Fruit fly (Drosophila melanogaster) whole organism, embryonic: Measurements from ENCODE around the gene Jupiter.

Source experiments
- Aef1 ChIP-seq: fragments of 200-800 bp; sonication (Bioruptor generic); IDR thresholded peaks from 3 replicates; pipeline ENCODE4 v1.3.6; 2022; ENCODE audit warnings: missing biosample characterization, missing genetic modification characterization
- Atf-2 ChIP-seq: fragments of 200-800 bp; sonication (Bioruptor generic); optimal IDR thresholded peaks from 2 replicates; lab custom pipeline; 2016; ENCODE audit warnings: missing biosample characterization, missing genetic modification characterization
- CG11093 ChIP-seq: fragments of 200-800 bp; sonication (Bioruptor generic); IDR thresholded peaks from 3 replicates; pipeline ENCODE4 v1.3.6; 2022; ENCODE audit warnings: missing biosample characterization, missing genetic modification characterization
- CG11695 ChIP-seq: fragments of 200-800 bp; sonication (Bioruptor generic); IDR thresholded peaks from 3 replicates; pipeline ENCODE4 v1.3.6; 2022; ENCODE audit warnings: missing biosample characterization, missing genetic modification characterization
- CG12236 ChIP-seq: fragments of 200-800 bp; sonication (Bioruptor generic); optimal IDR thresholded peaks from 2 replicates; lab custom pipeline; 2016; ENCODE audit warnings: missing biosample characterization, missing genetic modification characterization
- CG12744 ChIP-seq: fragments of 200-800 bp; sonication (Bioruptor generic); optimal IDR thresholded peaks from 2 replicates; lab custom pipeline; 2016; ENCODE audit warnings: missing biosample characterization, missing genetic modification characterization
- CG14050 ChIP-seq: fragments of 200-800 bp; sonication (Bioruptor generic); IDR thresholded peaks from 3 replicates; pipeline ENCODE4 v1.3.6; 2022; ENCODE audit warnings: missing biosample characterization, missing genetic modification characterization
- CG1529 ChIP-seq: fragments of 200-800 bp; sonication (Bioruptor generic); optimal IDR thresholded peaks from 3 replicates; lab custom pipeline; 2018; ENCODE audit warnings: missing biosample characterization, missing genetic modification characterization
- CG15514 ChIP-seq: fragments of 200-800 bp; sonication (Bioruptor generic); optimal IDR thresholded peaks from 3 replicates; lab custom pipeline; 2017; ENCODE audit warnings: missing biosample characterization, missing genetic modification characterization, mild to moderate bottlenecking, moderate library complexity, missing genetic modification reagents
- CG1647 ChIP-seq: fragments of 200-800 bp; sonication (Bioruptor generic); optimal IDR thresholded peaks from 3 replicates; lab custom pipeline; 2016; ENCODE audit warnings: missing biosample characterization, missing genetic modification characterization
- CG16779 ChIP-seq: fragments of 200-800 bp; sonication (Bioruptor generic); IDR thresholded peaks from 2 replicates; pipeline ENCODE4 v1.3.6; 2022; ENCODE audit warnings: missing biosample characterization, missing genetic modification characterization
- CG17328 ChIP-seq: fragments of 200-800 bp; sonication (Bioruptor generic); IDR thresholded peaks from 2 replicates; pipeline ENCODE4 v1.3.6; 2022; ENCODE audit warnings: missing biosample characterization, missing genetic modification characterization
- CG30020 ChIP-seq: fragments of 200-800 bp; optimal IDR thresholded peaks from 2 replicates; lab custom pipeline; 2019; ENCODE audit warnings: missing biosample characterization, mild to moderate bottlenecking, missing genetic modification characterization, moderate library complexity
- CG31365 ChIP-seq: fragments of 200-800 bp; sonication (Bioruptor generic); optimal IDR thresholded peaks from 2 replicates; lab custom pipeline; 2018; ENCODE audit warnings: missing biosample characterization, mild to moderate bottlenecking, missing genetic modification characterization
- CG32767 ChIP-seq: fragments of 200-800 bp; sonication (Bioruptor generic); IDR thresholded peaks from 2 replicates; pipeline ENCODE4 v1.3.6; 2022; ENCODE audit warnings: missing biosample characterization, missing genetic modification characterization
- CG34224 ChIP-seq: fragments of 200-800 bp; sonication (Bioruptor generic); IDR thresholded peaks from 3 replicates; pipeline ENCODE4 v1.3.6; 2022; ENCODE audit warnings: missing biosample characterization, missing genetic modification characterization; ENCODE audit not compliant: partially characterized antibody
- CG4328 ChIP-seq: fragments of 200-800 bp; sonication (Bioruptor generic); optimal IDR thresholded peaks from 3 replicates; lab custom pipeline; 2017; ENCODE audit warnings: missing biosample characterization, missing genetic modification reagents, missing genetic modification characterization
- CG6175 ChIP-seq: fragments of 200-800 bp; sonication (Bioruptor generic); IDR thresholded peaks from 3 replicates; pipeline ENCODE4 v1.3.6; 2022; ENCODE audit warnings: missing biosample characterization, missing genetic modification characterization
- CG7357 ChIP-seq: fragments of 200-800 bp; sonication (Bioruptor generic); IDR thresholded peaks from 3 replicates; pipeline ENCODE4 v1.3.6; 2022; ENCODE audit warnings: missing biosample characterization, missing genetic modification characterization
- CG8290 ChIP-seq, 3 experiments: fragments of 200-800 bp; sonication (Bioruptor generic); optimal IDR thresholded peaks; 2 replicates each; lab custom pipeline; 2016 to 2019; ENCODE audit warnings: missing biosample characterization in 3 of 3, missing genetic modification characterization in 3 of 3, mild to moderate bottlenecking in 2 of 3, moderate library complexity in 1 of 3
- CG8924 ChIP-seq: fragments of 200-800 bp; optimal IDR thresholded peaks from 3 replicates; lab custom pipeline; 2019; ENCODE audit warnings: missing biosample characterization, mild to moderate bottlenecking, missing genetic modification characterization, moderate library complexity
- Doc2 ChIP-seq: fragments of 200-800 bp; sonication (Bioruptor generic); IDR thresholded peaks from 2 replicates; pipeline ENCODE4 v1.3.6; 2022; ENCODE audit warnings: missing biosample characterization, missing genetic modification characterization
- Elba2 ChIP-seq: fragments of 200-800 bp; sonication (Bioruptor generic); optimal IDR thresholded peaks from 3 replicates; lab custom pipeline; 2016; ENCODE audit warnings: missing biosample characterization, missing genetic modification characterization
- Kr ChIP-seq: fragments of 200-800 bp; sonication (Bioruptor generic); optimal IDR thresholded peaks from 2 replicates; lab custom pipeline; 2017; ENCODE audit warnings: missing biosample characterization, mild to moderate bottlenecking, missing genetic modification characterization
- Lhr ChIP-seq: fragments of 200-800 bp; sonication (Bioruptor generic); optimal IDR thresholded peaks from 3 replicates; lab custom pipeline; 2017; ENCODE audit warnings: mild to moderate bottlenecking, missing biosample characterization, missing genetic modification reagents, missing genetic modification characterization
- Mes4 ChIP-seq: fragments of 200-800 bp; sonication (Bioruptor generic); optimal IDR thresholded peaks from 2 replicates; lab custom pipeline; 2016; ENCODE audit warnings: missing biosample characterization, missing genetic modification characterization
- NFAT ChIP-seq: fragments of 200-800 bp; sonication (Bioruptor generic); IDR thresholded peaks from 2 replicates; pipeline ENCODE4 v1.3.6; 2022; ENCODE audit warnings: missing biosample characterization, missing genetic modification characterization
- Pdp1 ChIP-seq, 2 experiments: fragments of 200-800 bp; sonication (Bioruptor generic); optimal IDR thresholded peaks; 3 replicates each; lab custom pipeline; 2016; ENCODE audit warnings: missing biosample characterization in 2 of 2, missing genetic modification characterization in 2 of 2, mild to moderate bottlenecking in 1 of 2, moderate library complexity in 1 of 2
- Side ChIP-seq: fragments of 200-800 bp; sonication (Bioruptor generic); optimal IDR thresholded peaks from 2 replicates; lab custom pipeline; 2016; ENCODE audit warnings: missing biosample characterization, missing genetic modification characterization
- Sox100B ChIP-seq: fragments of 200-800 bp; sonication (Bioruptor generic); optimal IDR thresholded peaks from 3 replicates; lab custom pipeline; 2018; ENCODE audit warnings: missing biosample characterization, mild to moderate bottlenecking, missing genetic modification characterization
- Spps ChIP-seq: fragments of 200-800 bp; sonication (Bioruptor generic); optimal IDR thresholded peaks from 2 replicates; lab custom pipeline; 2018; ENCODE audit warnings: missing biosample characterization, mild to moderate bottlenecking, missing genetic modification characterization
- Sry-δ ChIP-seq: fragments of 200-800 bp; sonication (Bioruptor generic); optimal IDR thresholded peaks from 2 replicates; lab custom pipeline; 2016; ENCODE audit warnings: missing biosample characterization, missing genetic modification characterization
- Tbp ChIP-seq: fragments of >200 bp; optimal IDR thresholded peaks from 2 replicates; lab custom pipeline; 2018; ENCODE audit warnings: missing biosample characterization, missing genetic modification characterization
- YL-1 ChIP-seq: fragments of 200-800 bp; sonication (Bioruptor generic); optimal IDR thresholded peaks from 3 replicates; lab custom pipeline; 2017; ENCODE audit warnings: missing biosample characterization, mild to moderate bottlenecking, missing genetic modification characterization
- bsh ChIP-seq, 2 experiments: fragments of 200-800 bp; sonication (Bioruptor generic); optimal IDR thresholded peaks; 2 replicates each; lab custom pipeline; 2017 to 2018; ENCODE audit warnings: mild to moderate bottlenecking in 2 of 2, missing biosample characterization in 2 of 2, missing genetic modification characterization in 2 of 2, moderate library complexity in 1 of 2
- corto ChIP-seq: fragments of 200-800 bp; sonication (Bioruptor generic); optimal IDR thresholded peaks from 2 replicates; lab custom pipeline; 2016; ENCODE audit warnings: missing biosample characterization, mild to moderate bottlenecking, missing genetic modification characterization, moderate library complexity
- croc ChIP-seq: fragments of 200-800 bp; sonication (Bioruptor generic); conservative IDR thresholded peaks from 3 replicates; pipeline ENCODE4 v1.3.6; 2022; ENCODE audit warnings: missing biosample characterization, missing genetic modification characterization
- da ChIP-seq: fragments of 200-800 bp; sonication (Bioruptor generic); optimal IDR thresholded peaks from 2 replicates; lab custom pipeline; 2016; ENCODE audit warnings: missing biosample characterization, missing genetic modification characterization
- dpn ChIP-seq, 2 experiments: fragments of 200-800 bp; sonication (Bioruptor generic); optimal IDR thresholded peaks; 3 replicates each; lab custom pipeline; 2016; ENCODE audit warnings: missing biosample characterization in 2 of 2, missing genetic modification characterization in 2 of 2
- emc ChIP-seq: fragments of 200-800 bp; sonication (Bioruptor generic); optimal IDR thresholded peaks from 2 replicates; lab custom pipeline; 2016; ENCODE audit warnings: missing biosample characterization, missing genetic modification characterization
- fd64A ChIP-seq: fragments of 200-800 bp; sonication (Bioruptor generic); optimal IDR thresholded peaks from 3 replicates; lab custom pipeline; 2018; ENCODE audit warnings: missing biosample characterization, mild to moderate bottlenecking, missing genetic modification characterization
- gsb ChIP-seq: fragments of 200-800 bp; sonication (Bioruptor generic); IDR thresholded peaks from 2 replicates; pipeline ENCODE4 v1.3.6; 2022; ENCODE audit warnings: missing biosample characterization, missing genetic modification characterization
- gt ChIP-seq: fragments of 200-800 bp; sonication (Bioruptor generic); IDR thresholded peaks from 2 replicates; pipeline ENCODE4 v1.3.6; 2022; ENCODE audit warnings: missing biosample characterization, missing genetic modification characterization
- kay ChIP-seq: fragments of 200-800 bp; sonication (Bioruptor generic); optimal IDR thresholded peaks from 2 replicates; lab custom pipeline; 2016; ENCODE audit warnings: missing biosample characterization, missing genetic modification characterization
- kni ChIP-seq: fragments of 200-800 bp; sonication (Bioruptor generic); optimal IDR thresholded peaks from 3 replicates; lab custom pipeline; 2017; ENCODE audit warnings: mild to moderate bottlenecking, missing biosample characterization, missing genetic modification reagents, missing genetic modification characterization
- lbe ChIP-seq: fragments of 200-800 bp; sonication (Bioruptor generic); optimal IDR thresholded peaks from 2 replicates; lab custom pipeline; 2016; ENCODE audit warnings: missing biosample characterization, mild to moderate bottlenecking, missing genetic modification characterization
- nerfin-1 ChIP-seq: fragments of 200-800 bp; sonication (Bioruptor generic); optimal IDR thresholded peaks from 3 replicates; lab custom pipeline; 2019; ENCODE audit warnings: missing biosample characterization, mild to moderate bottlenecking, missing genetic modification characterization, moderate library complexity
- odd ChIP-seq: fragments of 200-800 bp; sonication (Bioruptor generic); optimal IDR thresholded peaks from 2 replicates; lab custom pipeline; 2017; ENCODE audit warnings: missing biosample characterization, mild to moderate bottlenecking, missing genetic modification characterization
- row ChIP-seq: fragments of 200-800 bp; sonication (Bioruptor generic); IDR thresholded peaks from 3 replicates; pipeline ENCODE4 v1.3.6; 2022; ENCODE audit warnings: missing biosample characterization, missing genetic modification characterization
- ssp ChIP-seq: fragments of 200-800 bp; sonication (Bioruptor generic); IDR thresholded peaks from 2 replicates; pipeline ENCODE4 v1.3.6; 2022; ENCODE audit warnings: missing biosample characterization, missing genetic modification characterization
- z ChIP-seq: fragments of 200-800 bp; sonication (Bioruptor generic); IDR thresholded peaks from 3 replicates; pipeline ENCODE4 v1.3.6; 2022; ENCODE audit warnings: missing biosample characterization, missing genetic modification characterization

Jupiter gene

DNA sequence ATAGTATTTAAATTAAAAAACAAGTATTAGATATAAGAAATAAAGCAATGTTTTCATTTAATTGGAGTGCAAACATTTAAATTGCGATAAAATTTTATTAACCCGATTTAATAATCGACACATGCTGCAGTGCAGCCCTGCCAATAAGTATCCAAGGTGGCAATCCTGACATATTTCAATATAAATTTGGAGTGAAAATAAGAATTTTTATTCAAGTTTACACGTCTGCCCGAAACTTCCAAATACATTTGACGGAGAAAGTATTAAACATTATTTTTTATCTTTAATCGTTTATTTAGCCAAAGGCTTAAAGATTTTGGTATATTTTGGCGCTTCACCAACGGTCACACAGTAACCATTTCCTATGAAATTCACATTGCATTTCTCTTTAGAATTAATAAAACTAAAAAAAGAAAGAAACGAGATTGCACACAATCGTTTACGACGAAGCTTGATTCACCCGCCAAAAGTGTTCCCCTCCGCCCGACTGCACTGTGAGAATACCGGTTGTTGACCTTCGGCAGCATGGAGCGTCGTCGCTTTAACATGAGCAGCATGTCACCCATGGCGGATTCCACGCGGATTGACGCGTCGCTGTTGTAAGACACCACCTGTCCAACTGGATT lies 8.8 kb upstream of the Jupiter start, which contains the start of gene CG14712 (continued):
- TF ChIP-seq CG8290 (GFP tag; optimal IDR thresholded peaks at IDR 0.05; lab: Kevin White, UChicago) = no peak
- TF ChIP-seq CG8290 (tag; optimal IDR thresholded peaks at IDR 0.05; lab: Kevin White, UChicago) = no peak
- no peak for TF ChIP-seq CG32767
- peak; percentile 83 for TF ChIP-seq CG15514 (GFP tag; lab: Kevin White, UChicago)
- TF ChIP-seq CG31365 (tag; lab: Kevin White, UChicago) = no peak
- TF ChIP-seq CG4328 (GFP tag; lab: Kevin White, UChicago) = no peak
- no peak for TF ChIP-seq NFAT
- no peak for TF ChIP-seq CG11695 (GFP tag; lab: Robert Waterston, UW)
- TF ChIP-seq CG1529 (GFP tag; lab: Kevin White, UChicago) = no peak
- no peak for TF ChIP-seq gsb (GFP tag; lab: Robert Waterston, UW)
- TF ChIP-seq Doc2 (GFP tag; lab: Robert Waterston, UW) = no peak
- no peak for TF ChIP-seq z (GFP tag; lab: Robert Waterston, UW)
- peak; percentile 68 for TF ChIP-seq Sry-δ (GFP tag; lab: Kevin White, UChicago)
- TF ChIP-seq emc (GFP tag; lab: Kevin White, UChicago) = no peak
- TF ChIP-seq Sox100B (GFP tag; lab: Kevin White, UChicago) = no peak
- peak; percentile 92 for TF ChIP-seq YL-1
- TF ChIP-seq row (GFP tag; lab: Robert Waterston, UW) = peak; percentile 51; the same call in 2 of the 3 replicates
- no peak for TF ChIP-seq kni
- no peak for TF ChIP-seq CG17328 (GFP tag; lab: Robert Waterston, UW)
- no peak for TF ChIP-seq CG12236 (GFP tag; lab: Kevin White, UChicago)
- peak; percentile 46 for TF ChIP-seq lbe (GFP tag; lab: Kevin White, UChicago)
- no peak for TF ChIP-seq Tbp
- no peak for TF ChIP-seq nerfin-1 (tag; lab: Kevin White, UChicago)
- TF ChIP-seq Spps = no peak
- TF ChIP-seq bsh (GFP tag; optimal IDR thresholded peaks at IDR 0.05; lab: Kevin White, UChicago) = no peak
- TF ChIP-seq Kr (GFP tag; lab: Kevin White, UChicago) = no peak
- no peak for TF ChIP-seq kay (GFP tag; lab: Kevin White, UChicago)
- no peak for TF ChIP-seq corto (GFP tag; lab: Kevin White, UChicago)
- TF ChIP-seq CG7357 (GFP tag; lab: Robert Waterston, UW) = no peak
- no peak for TF ChIP-seq CG8924 (tag; lab: Kevin White, UChicago)
- TF ChIP-seq CG16779 = no peak
- no peak for TF ChIP-seq dpn (GFP tag; optimal IDR thresholded peaks at IDR 0.05; lab: Kevin White, UChicago)
- TF ChIP-seq croc (GFP tag; lab: Robert Waterston, UW) = no peak
- TF ChIP-seq gt (GFP tag; lab: Robert Waterston, UW) = no peak
- peak in 1 of 2 experiments; percentile 28 for TF ChIP-seq Pdp1 (GFP tag; optimal IDR thresholded peaks at IDR 0.05; lab: Kevin White, UChicago)
- TF ChIP-seq CG34224 (GFP tag; lab: Robert Waterston, UW) = peak; percentile 44
- no peak for TF ChIP-seq ssp (GFP tag; lab: Robert Waterston, UW)
- no peak for TF ChIP-seq da (GFP tag; lab: Kevin White, UChicago)
- no peak for TF ChIP-seq CG1647 (GFP tag; lab: Kevin White, UChicago)
- TF ChIP-seq CG14050 = no peak
- no peak for TF ChIP-seq CG30020
- no peak for TF ChIP-seq CG6175
- TF ChIP-seq Aef1 (GFP tag; lab: Robert Waterston, UW) = no peak
- no peak for TF ChIP-seq Mes4
- TF ChIP-seq Lhr (GFP tag; lab: Kevin White, UChicago) = peak; percentile 56
- no peak for TF ChIP-seq Elba2 (GFP tag; lab: Kevin White, UChicago)
- TF ChIP-seq fd64A (GFP tag; lab: Kevin White, UChicago) = no peak
- no peak for TF ChIP-seq Atf-2 (GFP tag; lab: Kevin White, UChicago)
- no peak for TF ChIP-seq odd (GFP tag; lab: Kevin White, UChicago)
- TF ChIP-seq CG12744 (GFP tag; lab: Kevin White, UChicago) = no peak
- no peak for TF ChIP-seq CG11093 (GFP tag; lab: Robert Waterston, UW)
- no peak for TF ChIP-seq Side (GFP tag; lab: Kevin White, UChicago)
